Fruit fly (Drosophila melanogaster) whole organism, pupa: ENCODE results near the gene sau.
A peak's percentile ranks its signal among the peaks of the same experiment; 100 is the strongest.

ENCODE experiments used
- CG13204 ChIP-seq: fragments of 200-800 bp; sonication (Bioruptor generic); optimal IDR thresholded peaks from 2 replicates; lab custom pipeline; 2018; ENCODE audit warnings: missing biosample characterization, mild to moderate bottlenecking, missing genetic modification characterization, moderate library complexity
- CG14655 ChIP-seq: fragments of 200-800 bp; sonication (Bioruptor generic); optimal IDR thresholded peaks from 3 replicates; lab custom pipeline; 2017; ENCODE audit warnings: mild to moderate bottlenecking, missing biosample characterization, missing genetic modification reagents, missing genetic modification characterization
- CG17806 ChIP-seq: fragments of 200-800 bp; sonication (Bioruptor generic); optimal IDR thresholded peaks from 2 replicates; lab custom pipeline; 2018; ENCODE audit warnings: missing biosample characterization, mild to moderate bottlenecking, missing genetic modification characterization, moderate library complexity
- CG34367 ChIP-seq: fragments of 200-800 bp; sonication (Bioruptor generic); optimal IDR thresholded peaks from 2 replicates; lab custom pipeline; 2018; ENCODE audit warnings: missing biosample characterization, mild to moderate bottlenecking, missing genetic modification characterization
- CG4496 ChIP-seq: fragments of 200-800 bp; sonication (Bioruptor generic); IDR thresholded peaks from 3 replicates; pipeline ENCODE4 v1.3.6; 2022; ENCODE audit warnings: missing biosample characterization, missing genetic modification characterization
- CG8159 ChIP-seq: fragments of 200-800 bp; sonication (Bioruptor generic); optimal IDR thresholded peaks from 3 replicates; lab custom pipeline; 2018; ENCODE audit warnings: missing biosample characterization, mild to moderate bottlenecking, missing genetic modification characterization, moderate library complexity
- CG8301 ChIP-seq: fragments of 200-800 bp; sonication (Bioruptor generic); optimal IDR thresholded peaks from 2 replicates; lab custom pipeline; 2018; ENCODE audit warnings: missing biosample characterization, mild to moderate bottlenecking, missing genetic modification characterization
- CG9948 ChIP-seq: fragments of 200-800 bp; sonication (Bioruptor generic); optimal IDR thresholded peaks from 2 replicates; lab custom pipeline; 2018; ENCODE audit warnings: missing biosample characterization, mild to moderate bottlenecking, missing genetic modification characterization, moderate library complexity
- D1 ChIP-seq: fragments of 200-800 bp; sonication (Bioruptor generic); optimal IDR thresholded peaks from 2 replicates; lab custom pipeline; 2018; ENCODE audit warnings: missing biosample characterization, mild to moderate bottlenecking, missing genetic modification characterization, moderate library complexity
- EcR ChIP-seq: fragments of 200-800 bp; sonication (Bioruptor generic); optimal IDR thresholded peaks from 3 replicates; lab custom pipeline; 2019; ENCODE audit warnings: missing biosample characterization, missing genetic modification characterization, mild to moderate bottlenecking, moderate library complexity, missing genetic modification reagents
- Pif1B ChIP-seq: fragments of 200-800 bp; sonication (Bioruptor generic); optimal IDR thresholded peaks from 3 replicates; lab custom pipeline; 2016; ENCODE audit warnings: missing biosample characterization, missing genetic modification characterization
- Snoo ChIP-seq: fragments of 200-800 bp; sonication (Bioruptor generic); optimal IDR thresholded peaks from 3 replicates; lab custom pipeline; 2017; ENCODE audit warnings: missing biosample characterization, mild to moderate bottlenecking, missing genetic modification characterization, inconsistent platforms
- fd96Ca ChIP-seq: fragments of 200-800 bp; sonication (Bioruptor generic); IDR thresholded peaks from 3 replicates; pipeline ENCODE4 v1.3.6; 2022; ENCODE audit warnings: missing biosample characterization, missing genetic modification characterization
- gl ChIP-seq: fragments of 200-800 bp; sonication (Bioruptor generic); optimal IDR thresholded peaks from 2 replicates; lab custom pipeline; 2018; ENCODE audit warnings: missing biosample characterization, mild to moderate bottlenecking, missing genetic modification characterization

- TF ChIP-seq CG34367 (no peak), CG8301 (tag; lab: Kevin White, UChicago) (no peak), EcR (peak; percentile 100), Snoo (tag; lab: Kevin White, UChicago) (no peak), CG8159 (tag; lab: Kevin White, UChicago) (no peak), CG4496 (GFP tag; lab: Robert Waterston, UW) (no peak), gl (tag; lab: Kevin White, UChicago) (no peak), CG13204 (GFP tag; lab: Kevin White, UChicago) (peak; percentile 67), CG14655 (GFP tag; lab: Kevin White, UChicago) (no peak), D1 (tag; lab: Kevin White, UChicago) (no peak), CG17806 (tag; lab: Kevin White, UChicago) (peak; percentile 7), CG9948 (no peak), fd96Ca (GFP tag; lab: Robert Waterston, UW) (no peak), Pif1B (GFP tag; lab: Kevin White, UChicago) (no peak)
These were observed 25.8 kb upstream of the sau start for dm6 chr2L:2200136-2201036.
